In genomic region chrIV:13029674-13030466, ce11 we compare ENCODE assay signal across 5 worm cellular contexts.
TF ChIP-seq lines count a peak whose summit lies in the region.

No protein-coding gene starts in this region.

TF ChIP-seq in whole organism, L1 larva, 84 proteins besides CTCF, POLR2A, EP300 and RAD21 (continues in another document):
- peak; percentile 17 to 19 for TF ChIP-seq lin-35 (GFP tag; optimal IDR thresholded peaks at IDR 0.05; lab: Kevin White, UChicago)
- no peak for TF ChIP-seq alr-1 (tag; optimal IDR thresholded peaks at IDR 0.05; lab: Kevin White, UChicago; ENCODE audit: borderline replicate concordance)
- no peak for TF ChIP-seq nhr-77 (tag; optimal IDR thresholded peaks at IDR 0.05; lab: Kevin White, UChicago)
- no peak for TF ChIP-seq sup-37 (GFP tag; optimal IDR thresholded peaks at IDR 0.05; lab: Kevin White, UChicago)
- peak; percentile 21 for TF ChIP-seq snu-23 (GFP tag; optimal IDR thresholded peaks at IDR 0.05; lab: Kevin White, UChicago)
- TF ChIP-seq C16A3.4 (tag; optimal IDR thresholded peaks at IDR 0.05; lab: Kevin White, UChicago): peak; percentile 3
- no peak for TF ChIP-seq jun-1 (tag; optimal IDR thresholded peaks at IDR 0.05; lab: Kevin White, UChicago)
- TF ChIP-seq nhr-19 (GFP tag; conservative IDR thresholded peaks at IDR 0.05; lab: Robert Waterston, UW): no peak; the same call in 1 of the 2 replicates
- peak; percentile 32 for TF ChIP-seq mep-1 (tag; optimal IDR thresholded peaks at IDR 0.05; lab: Kevin White, UChicago)
- no peak for TF ChIP-seq ceh-90 (tag; optimal IDR thresholded peaks at IDR 0.05; lab: Kevin White, UChicago)
- no peak for TF ChIP-seq nhr-71 (tag; optimal IDR thresholded peaks at IDR 0.05; lab: Kevin White, UChicago)
- no peak for TF ChIP-seq hpl-2 (GFP tag; optimal IDR thresholded peaks at IDR 0.05; lab: Kevin White, UChicago)
- TF ChIP-seq ztf-4 (tag; optimal IDR thresholded peaks at IDR 0.05; lab: Kevin White, UChicago): no peak
- TF ChIP-seq fkh-8 (tag; optimal IDR thresholded peaks at IDR 0.05; lab: Kevin White, UChicago): no peak
- peak; percentile 32 for TF ChIP-seq blmp-1 (tag; optimal IDR thresholded peaks at IDR 0.05; lab: Kevin White, UChicago)
- TF ChIP-seq zag-1 (tag; optimal IDR thresholded peaks at IDR 0.05; lab: Kevin White, UChicago): no peak
- TF ChIP-seq efl-1 (optimal IDR thresholded peaks at IDR 0.05; lab: Kevin White, UChicago): peak in 1 of 2 experiments; percentile 3
- TF ChIP-seq efl-1 (GFP tag; optimal IDR thresholded peaks at IDR 0.05 in 1 of 2; lab: Kevin White, UChicago): peak in 1 of 2 experiments; percentile 77

TF ChIP-seq in whole organism, L3 larva, 47 proteins besides CTCF, POLR2A, EP300 and RAD21:
- peak; percentile 10 for TF ChIP-seq lin-15B (tag; optimal IDR thresholded peaks at IDR 0.05; lab: Kevin White, UChicago)
- peak in 1 of 3 experiments; percentile 51 for TF ChIP-seq elt-3 (tag; optimal IDR thresholded peaks at IDR 0.05; lab: Kevin White, UChicago)
- TF ChIP-seq hmg-11 (tag; optimal IDR thresholded peaks at IDR 0.05; lab: Kevin White, UChicago): peak; percentile 47
- TF ChIP-seq egl-27 (tag; optimal IDR thresholded peaks at IDR 0.05; lab: Kevin White, UChicago): no peak
- TF ChIP-seq skn-1 (tag; optimal IDR thresholded peaks at IDR 0.05; lab: Kevin White, UChicago): no peak
- peak; percentile 34 for TF ChIP-seq lin-39 (tag; optimal IDR thresholded peaks at IDR 0.05; lab: Kevin White, UChicago)
- TF ChIP-seq nhr-25 (tag; optimal IDR thresholded peaks at IDR 0.05; lab: Kevin White, UChicago): peak; percentile 30
- no peak for TF ChIP-seq eor-1 (tag; optimal IDR thresholded peaks at IDR 0.05; lab: Kevin White, UChicago)
- TF ChIP-seq nfya-1 (tag; optimal IDR thresholded peaks at IDR 0.05; lab: Kevin White, UChicago; ENCODE audit: insufficient read depth): peak; percentile 32
- peak; percentile 4 for TF ChIP-seq nhr-23 (tag; optimal IDR thresholded peaks at IDR 0.05; lab: Kevin White, UChicago)
- peak; percentile 5 for TF ChIP-seq lsy-12 (tag; optimal IDR thresholded peaks at IDR 0.05; lab: Kevin White, UChicago)
- TF ChIP-seq R02D3.7 (tag; optimal IDR thresholded peaks at IDR 0.05; lab: Kevin White, UChicago): no peak

TF ChIP-seq in whole organism, early embryonic, 17 proteins besides CTCF, POLR2A, EP300 and RAD21:
- TF ChIP-seq hmg-4 (GFP tag; optimal IDR thresholded peaks at IDR 0.05; lab: Kevin White, UChicago) (peak; percentile 91), ets-7 (tag; optimal IDR thresholded peaks at IDR 0.05; lab: Kevin White, UChicago) (peak; percentile 46), F13C5.2 (tag; optimal IDR thresholded peaks at IDR 0.05; lab: Kevin White, UChicago) (peak; percentile 77), pes-1 (GFP tag; IDR thresholded peaks at IDR 0.05; lab: Robert Waterston, UW) (0 out of 2 replicates have a peak, but pooled peaks have one; percentile 19), scrt-1 (GFP tag; IDR thresholded peaks at IDR 0.05; lab: Robert Waterston, UW) (no peak)

TF ChIP-seq in whole organism, midembryonic, 9 proteins besides CTCF, POLR2A, EP300 and RAD21:
- TF ChIP-seq ref-1 (GFP tag; conservative IDR thresholded peaks at IDR 0.05; lab: Robert Waterston, UW) (no peak), T22C8.4 (GFP tag; IDR thresholded peaks at IDR 0.05; lab: Robert Waterston, UW) (no peak), tab-1 (GFP tag; IDR thresholded peaks at IDR 0.05; lab: Robert Waterston, UW) (0 out of 2 replicates have a peak, but pooled peaks have one; percentile 49), klf-2 (GFP tag; conservative IDR thresholded peaks at IDR 0.05; lab: Robert Waterston, UW) (no peak), ztf-29 (GFP tag; IDR thresholded peaks at IDR 0.05; lab: Robert Waterston, UW) (no peak), cog-1 (tag; optimal IDR thresholded peaks at IDR 0.05; lab: Kevin White, UChicago) (peak; percentile 46), med-1 (GFP tag; optimal IDR thresholded peaks at IDR 0.05; lab: Kevin White, UChicago; ENCODE audit: insufficient read depth) (no peak), flt-1 (GFP tag; IDR thresholded peaks at IDR 0.05; lab: Robert Waterston, UW) (0 out of 2 replicates have a peak, but pooled peaks have one; percentile 3)

TF ChIP-seq in whole organism, young adult, 124 proteins besides CTCF, POLR2A, EP300 and RAD21:
- TF ChIP-seq B0336.3 (GFP tag; IDR thresholded peaks at IDR 0.05; lab: Robert Waterston, UW) (peak; percentile 36; the same call in 1 of the 2 replicates), cebp-2 (GFP tag; IDR thresholded peaks at IDR 0.05; lab: Robert Waterston, UW) (0 out of 2 replicates have a peak, but pooled peaks have one; percentile 59), unc-130 (GFP tag; optimal IDR thresholded peaks at IDR 0.05; lab: Kevin White, UChicago) (no peak), zfh-2 (GFP tag; conservative IDR thresholded peaks at IDR 0.05; lab: Robert Waterston, UW) (peak; percentile 65), die-1 (tag; optimal IDR thresholded peaks at IDR 0.05; lab: Kevin White, UChicago) (no peak)

Comparison
In these comparisons a context has a peak if more than half of its experiments do, and no peak if none do; other contexts are left out.
1. Of the 8 proteins assayed by ChIP-seq in both whole organism, young adult and whole organism, L1 larva: peak only in whole organism, young adult: none; only in whole organism, L1 larva: lin-35; in both: none; in neither: 6; mixed calls (peak in some experiments, not most) for 1.